Fruit fly (Drosophila melanogaster) whole organism, embryonic: ENCODE data around the gene CG43321.

ENCODE experiments used
- Adf1 ChIP-seq: fragments of 200-800 bp; sonication (Bioruptor generic); IDR thresholded peaks from 2 replicates; pipeline ENCODE4 v1.3.6; 2022; ENCODE audit warnings: missing biosample characterization, missing genetic modification characterization
- Antp ChIP-seq: fragments of 200-800 bp; sonication (Bioruptor generic); optimal IDR thresholded peaks from 3 replicates; lab custom pipeline; 2016; ENCODE audit warnings: missing biosample characterization, missing genetic modification characterization
- Asciz ChIP-seq: fragments of 200-800 bp; sonication (Bioruptor generic); optimal IDR thresholded peaks from 2 replicates; lab custom pipeline; 2017; ENCODE audit warnings: missing biosample characterization, mild to moderate bottlenecking, missing genetic modification characterization, missing genetic modification reagents
- Bteb2 ChIP-seq: fragments of 200-800 bp; sonication (Bioruptor generic); optimal IDR thresholded peaks from 2 replicates; lab custom pipeline; 2016; ENCODE audit warnings: missing biosample characterization, missing genetic modification characterization
- CG1024 ChIP-seq: fragments of 200-800 bp; sonication (Bioruptor generic); IDR thresholded peaks from 2 replicates; pipeline ENCODE4 v1.3.6; 2022; ENCODE audit warnings: missing biosample characterization, missing genetic modification characterization
- CG10979 ChIP-seq: fragments of 200-800 bp; sonication (Bioruptor generic); optimal IDR thresholded peaks from 2 replicates; lab custom pipeline; 2018; ENCODE audit warnings: missing biosample characterization, mild to moderate bottlenecking, missing genetic modification characterization, moderate library complexity
- CG11560 ChIP-seq: fragments of 200-800 bp; sonication (Bioruptor generic); IDR thresholded peaks from 3 replicates; pipeline ENCODE4 v1.3.6; 2022; ENCODE audit warnings: missing biosample characterization, missing genetic modification characterization
- CG12219 ChIP-seq: fragments of 200-800 bp; sonication (Bioruptor generic); optimal IDR thresholded peaks from 3 replicates; lab custom pipeline; 2018; ENCODE audit warnings: missing biosample characterization, mild to moderate bottlenecking, missing genetic modification characterization
- CG15073 ChIP-seq: fragments of 200-800 bp; sonication (Bioruptor generic); optimal IDR thresholded peaks from 2 replicates; lab custom pipeline; 2016; ENCODE audit warnings: missing biosample characterization, missing genetic modification characterization
- CG15269 ChIP-seq: fragments of 200-800 bp; sonication (Bioruptor generic); optimal IDR thresholded peaks from 2 replicates; lab custom pipeline; 2018; ENCODE audit warnings: missing biosample characterization, mild to moderate bottlenecking, missing genetic modification characterization, moderate library complexity
- CG15601 ChIP-seq: fragments of 200-800 bp; sonication (Bioruptor generic); optimal IDR thresholded peaks from 3 replicates; lab custom pipeline; 2019; ENCODE audit warnings: missing biosample characterization, mild to moderate bottlenecking, missing genetic modification characterization, moderate library complexity
- CG1602 ChIP-seq: fragments of 200-800 bp; sonication (Bioruptor generic); optimal IDR thresholded peaks from 3 replicates; lab custom pipeline; 2016; ENCODE audit warnings: missing biosample characterization, missing genetic modification characterization
- CG16863 ChIP-seq: fragments of 200-800 bp; sonication (Bioruptor generic); optimal IDR thresholded peaks from 3 replicates; lab custom pipeline; 2016; ENCODE audit warnings: missing biosample characterization, missing genetic modification characterization
- CG17361 ChIP-seq: fragments of 200-800 bp; sonication (Bioruptor generic); IDR thresholded peaks from 3 replicates; pipeline ENCODE4 v1.3.6; 2022; ENCODE audit warnings: missing biosample characterization, missing genetic modification characterization
- CG17568 ChIP-seq: fragments of 200-800 bp; sonication (Bioruptor generic); optimal IDR thresholded peaks from 2 replicates; lab custom pipeline; 2018; ENCODE audit warnings: missing biosample characterization, mild to moderate bottlenecking, missing genetic modification characterization, moderate library complexity
- CG18764 ChIP-seq: fragments of 200-800 bp; sonication (Bioruptor generic); optimal IDR thresholded peaks from 3 replicates; lab custom pipeline; 2016; ENCODE audit warnings: missing biosample characterization, missing genetic modification characterization
- CG2129 ChIP-seq: fragments of 200-800 bp; sonication (Bioruptor generic); IDR thresholded peaks from 2 replicates; pipeline ENCODE4 v1.3.6; 2022; ENCODE audit warnings: missing biosample characterization, missing genetic modification characterization; ENCODE audit not compliant: partially characterized antibody
- CG2199 ChIP-seq: fragments of 200-800 bp; sonication (Bioruptor generic); IDR thresholded peaks from 3 replicates; pipeline ENCODE4 v1.3.6; 2022; ENCODE audit warnings: missing biosample characterization, missing genetic modification characterization
- CG43689 ChIP-seq: fragments of 200-800 bp; sonication (Bioruptor generic); IDR thresholded peaks from 2 replicates; pipeline ENCODE4 v1.3.6; 2022; ENCODE audit warnings: missing biosample characterization, missing genetic modification characterization
- CG4404 ChIP-seq: fragments of 200-800 bp; sonication (Bioruptor generic); IDR thresholded peaks from 2 replicates; pipeline ENCODE4 v1.3.6; 2022; ENCODE audit warnings: missing biosample characterization, missing genetic modification characterization
- CG4730 ChIP-seq: fragments of 200-800 bp; sonication (Bioruptor generic); IDR thresholded peaks from 2 replicates; pipeline ENCODE4 v1.3.6; 2022; ENCODE audit warnings: missing biosample characterization, missing genetic modification characterization
- CG8924 ChIP-seq: fragments of 200-800 bp; optimal IDR thresholded peaks from 3 replicates; lab custom pipeline; 2019; ENCODE audit warnings: missing biosample characterization, mild to moderate bottlenecking, missing genetic modification characterization, moderate library complexity
- CoRest ChIP-seq: fragments of 200-800 bp; sonication (Bioruptor generic); optimal IDR thresholded peaks from 3 replicates; lab custom pipeline; 2018; ENCODE audit warnings: missing biosample characterization, mild to moderate bottlenecking, missing genetic modification characterization, moderate library complexity
- Dad ChIP-seq: fragments of 200-800 bp; sonication (Bioruptor generic); optimal IDR thresholded peaks from 3 replicates; lab custom pipeline; 2016; ENCODE audit warnings: missing biosample characterization, missing genetic modification characterization
- Dll ChIP-seq: fragments of 200-800 bp; sonication (Bioruptor generic); IDR thresholded peaks from 4 replicates; pipeline ENCODE4 v1.3.6; 2022; ENCODE audit warnings: missing biosample characterization, missing genetic modification characterization; ENCODE audit not compliant: partially characterized antibody
- Ets97D ChIP-seq: fragments of 200-800 bp; sonication (Bioruptor generic); optimal IDR thresholded peaks from 3 replicates; lab custom pipeline; 2016; ENCODE audit warnings: missing biosample characterization, missing genetic modification characterization
- Fer3 ChIP-seq: fragments of 200-800 bp; sonication (Bioruptor generic); optimal IDR thresholded peaks from 2 replicates; lab custom pipeline; 2018; ENCODE audit warnings: missing biosample characterization, mild to moderate bottlenecking, missing genetic modification characterization, moderate library complexity
- Hr78 ChIP-seq, 2 experiments: fragments of 200-800 bp in 1 of 2; fragments of >200 bp in 1 of 2; sonication (Bioruptor generic) in 1 of 2; optimal IDR thresholded peaks; 2 replicates each; lab custom pipeline; 2017 to 2019; ENCODE audit warnings: missing biosample characterization in 2 of 2, missing genetic modification characterization in 2 of 2, mild to moderate bottlenecking in 1 of 2, moderate library complexity in 1 of 2
- Lpt ChIP-seq: fragments of >200 bp; optimal IDR thresholded peaks from 2 replicates; lab custom pipeline; 2018; ENCODE audit warnings: missing biosample characterization, missing genetic modification characterization
- NK7.1 ChIP-seq: fragments of 200-800 bp; sonication (Bioruptor generic); optimal IDR thresholded peaks from 3 replicates; lab custom pipeline; 2016; ENCODE audit warnings: missing biosample characterization, missing genetic modification characterization
- Optix ChIP-seq: fragments of 200-800 bp; sonication (Bioruptor generic); IDR thresholded peaks from 3 replicates; pipeline ENCODE4 v1.3.6; 2022; ENCODE audit warnings: missing biosample characterization, missing genetic modification characterization
- Rx ChIP-seq: fragments of 200-800 bp; sonication (Bioruptor generic); IDR thresholded peaks from 2 replicates; pipeline ENCODE4 v1.3.6; 2022; ENCODE audit warnings: missing biosample characterization, missing genetic modification characterization
- TFAM ChIP-seq: fragments of 200-800 bp; sonication (Bioruptor generic); optimal IDR thresholded peaks from 2 replicates; lab custom pipeline; 2017; ENCODE audit warnings: missing biosample characterization, missing genetic modification characterization, inconsistent platforms
- Tbp ChIP-seq: fragments of >200 bp; optimal IDR thresholded peaks from 2 replicates; lab custom pipeline; 2018; ENCODE audit warnings: missing biosample characterization, missing genetic modification characterization
- Trl ChIP-seq, 3 experiments: fragments of >200 bp in 2 of 3; fragments of 200-800 bp in 1 of 3; sonication (Bioruptor generic) in 1 of 3; optimal IDR thresholded peaks; 2 replicates in 1 of 3; 3 replicates in 2 of 3; lab custom pipeline; 2016 to 2017; ENCODE audit warnings: missing biosample characterization in 1 of 3, missing genetic modification characterization in 1 of 3
- ap ChIP-seq: fragments of 200-800 bp; sonication (Bioruptor generic); IDR thresholded peaks from 2 replicates; pipeline ENCODE4 v1.3.6; 2022; ENCODE audit warnings: missing biosample characterization, missing genetic modification characterization
- caup ChIP-seq: fragments of 200-800 bp; sonication (Bioruptor generic); optimal IDR thresholded peaks from 3 replicates; lab custom pipeline; 2017; ENCODE audit warnings: missing biosample characterization, mild to moderate bottlenecking, missing genetic modification characterization, moderate library complexity; ENCODE audit not compliant: severe bottlenecking
- en ChIP-seq: fragments of 200-800 bp; sonication (Bioruptor generic); optimal IDR thresholded peaks from 2 replicates; lab custom pipeline; 2016; ENCODE audit warnings: missing biosample characterization, missing genetic modification characterization
- fd96Cb ChIP-seq: fragments of 200-800 bp; sonication (Bioruptor generic); optimal IDR thresholded peaks from 2 replicates; lab custom pipeline; 2018; ENCODE audit warnings: missing biosample characterization, mild to moderate bottlenecking, missing genetic modification characterization, moderate library complexity
- gce ChIP-seq: fragments of 200-800 bp; sonication (Bioruptor generic); IDR thresholded peaks from 3 replicates; pipeline ENCODE4 v1.3.6; 2022; ENCODE audit warnings: missing biosample characterization, missing genetic modification characterization
- grau ChIP-seq: fragments of 200-800 bp; optimal IDR thresholded peaks from 3 replicates; lab custom pipeline; 2019; ENCODE audit warnings: missing biosample characterization, mild to moderate bottlenecking, missing genetic modification characterization, moderate library complexity
- gsb ChIP-seq: fragments of 200-800 bp; sonication (Bioruptor generic); IDR thresholded peaks from 2 replicates; pipeline ENCODE4 v1.3.6; 2022; ENCODE audit warnings: missing biosample characterization, missing genetic modification characterization
- insv ChIP-seq, 2 experiments: fragments of 200-800 bp; sonication (Bioruptor generic); optimal IDR thresholded peaks; 3 replicates each; lab custom pipeline; 2016 to 2018; ENCODE audit warnings: missing biosample characterization in 2 of 2, missing genetic modification characterization in 2 of 2
- jumu ChIP-seq: fragments of 200-800 bp; sonication (Bioruptor generic); optimal IDR thresholded peaks from 3 replicates; lab custom pipeline; 2016; ENCODE audit warnings: missing biosample characterization, missing genetic modification characterization
- luna ChIP-seq: fragments of 200-800 bp; sonication (Bioruptor generic); optimal IDR thresholded peaks from 2 replicates; lab custom pipeline; 2016; ENCODE audit warnings: missing biosample characterization, missing genetic modification characterization
- schlank ChIP-seq: fragments of 200-800 bp; sonication (Bioruptor generic); optimal IDR thresholded peaks from 2 replicates; lab custom pipeline; 2018; ENCODE audit warnings: missing biosample characterization, mild to moderate bottlenecking, missing genetic modification characterization
- sqz ChIP-seq: fragments of 200-800 bp; sonication (Bioruptor generic); optimal IDR thresholded peaks from 3 replicates; lab custom pipeline; 2018; ENCODE audit warnings: missing biosample characterization, mild to moderate bottlenecking, missing genetic modification characterization
- tgo ChIP-seq: fragments of 200-800 bp; sonication (Bioruptor generic); IDR thresholded peaks from 3 replicates; pipeline ENCODE4 v1.3.6; 2022; ENCODE audit warnings: missing biosample characterization, missing genetic modification characterization
- tin ChIP-seq: fragments of 200-800 bp; sonication (Bioruptor generic); optimal IDR thresholded peaks from 3 replicates; lab custom pipeline; 2016; ENCODE audit warnings: missing biosample characterization, missing genetic modification characterization
- vnd ChIP-seq: fragments of 200-800 bp; sonication (Bioruptor generic); IDR thresholded peaks from 3 replicates; pipeline ENCODE4 v1.3.6; 2022; ENCODE audit warnings: missing biosample characterization, missing genetic modification characterization; ENCODE audit not compliant: partially characterized antibody

The CG43321 gene

dm6 chr2L:7049009-7049647 lies 37.1 kb downstream of the CG43321 start (continued):
- no peak for TF ChIP-seq en (GFP tag; lab: Kevin White, UChicago)
- TF ChIP-seq CG17568 (GFP tag; lab: Kevin White, UChicago): no peak
- TF ChIP-seq gce (GFP tag; lab: Robert Waterston, UW): no peak
- TF ChIP-seq CG1602 (GFP tag; lab: Kevin White, UChicago): no peak
- no peak for TF ChIP-seq CG11560 (tag; lab: Robert Waterston, UW)
- TF ChIP-seq CG10979 (tag; lab: Kevin White, UChicago): no peak
- peak in 1 of 2 experiments; percentile 7 for TF ChIP-seq Hr78 (GFP tag; optimal IDR thresholded peaks at IDR 0.05; lab: Kevin White, UChicago)
- no peak for TF ChIP-seq CG15073 (GFP tag; lab: Kevin White, UChicago)
- no peak for TF ChIP-seq CG4730 (GFP tag; lab: Robert Waterston, UW)
- no peak for TF ChIP-seq tin
- no peak for TF ChIP-seq CG1024 (GFP tag; lab: Robert Waterston, UW)
- no peak for TF ChIP-seq fd96Cb (tag; lab: Kevin White, UChicago)
- no peak for TF ChIP-seq Fer3 (tag; lab: Kevin White, UChicago)
- peak; percentile 89 for TF ChIP-seq sqz (GFP tag; lab: Kevin White, UChicago)
- TF ChIP-seq schlank (tag; lab: Kevin White, UChicago): no peak
- TF ChIP-seq CG18764 (GFP tag; lab: Kevin White, UChicago): no peak
- no peak for TF ChIP-seq ap (GFP tag; lab: Robert Waterston, UW)
- no peak for TF ChIP-seq Lpt (GFP tag; lab: Kevin White, UChicago)
- no peak for TF ChIP-seq CG15269 (tag; lab: Kevin White, UChicago)
- no peak for TF ChIP-seq CG16863
- no peak for TF ChIP-seq CG43689 (GFP tag; lab: Robert Waterston, UW)
- TF ChIP-seq luna: no peak
- no peak for TF ChIP-seq Asciz (GFP tag; lab: Kevin White, UChicago)
- peak; percentile 44 for TF ChIP-seq caup
- TF ChIP-seq Trl (optimal IDR thresholded peaks at IDR 0.05; lab: Kevin White, UChicago): peak; percentile 81 to 84
- peak; percentile 60 for TF ChIP-seq Trl (GFP tag; optimal IDR thresholded peaks at IDR 0.05; lab: Kevin White, UChicago)
- TF ChIP-seq jumu (GFP tag; lab: Kevin White, UChicago): no peak
- TF ChIP-seq Dad: no peak
- peak; percentile 9 for TF ChIP-seq CG12219
- TF ChIP-seq grau (tag; lab: Kevin White, UChicago): peak; percentile 8
- no peak for TF ChIP-seq gsb
- TF ChIP-seq Rx: no peak
- no peak for TF ChIP-seq Ets97D (GFP tag; lab: Kevin White, UChicago)
- TF ChIP-seq CG17361: 0 out of 3 replicates have a peak, but pooled peaks have one; percentile 23
- no peak for TF ChIP-seq Bteb2 (GFP tag; lab: Kevin White, UChicago)
- TF ChIP-seq CoRest (tag; lab: Kevin White, UChicago): no peak
- TF ChIP-seq Tbp (GFP tag; lab: Kevin White, UChicago): no peak
- peak; percentile 15 for TF ChIP-seq Antp (GFP tag; lab: Kevin White, UChicago)
- TF ChIP-seq CG4404 (GFP tag; lab: Robert Waterston, UW): 0 out of 2 replicates have a peak, but pooled peaks have one; percentile 8
- TF ChIP-seq NK7.1 (GFP tag; lab: Kevin White, UChicago): no peak
- no peak for TF ChIP-seq Optix
- TF ChIP-seq tgo (GFP tag; lab: Robert Waterston, UW): peak; percentile 24; the same call in 1 of the 3 replicates
- TF ChIP-seq insv (GFP tag; optimal IDR thresholded peaks at IDR 0.05; lab: Kevin White, UChicago): peak in 1 of 2 experiments; percentile 14
- TF ChIP-seq TFAM (GFP tag; lab: Kevin White, UChicago): no peak
- TF ChIP-seq vnd (GFP tag; lab: Robert Waterston, UW): peak; percentile 98
- peak; percentile 42 for TF ChIP-seq CG8924 (tag; lab: Kevin White, UChicago)
- TF ChIP-seq Adf1: no peak
- TF ChIP-seq CG2199 (GFP tag; lab: Robert Waterston, UW): peak; percentile 76; the same call in 1 of the 3 replicates
- no peak for TF ChIP-seq CG2129 (GFP tag; lab: Robert Waterston, UW)
- TF ChIP-seq CG15601: no peak
- TF ChIP-seq Dll: peak; percentile 82
